Fruit fly (Drosophila melanogaster): ENCODE results near the gene S6KL.

DNA sequence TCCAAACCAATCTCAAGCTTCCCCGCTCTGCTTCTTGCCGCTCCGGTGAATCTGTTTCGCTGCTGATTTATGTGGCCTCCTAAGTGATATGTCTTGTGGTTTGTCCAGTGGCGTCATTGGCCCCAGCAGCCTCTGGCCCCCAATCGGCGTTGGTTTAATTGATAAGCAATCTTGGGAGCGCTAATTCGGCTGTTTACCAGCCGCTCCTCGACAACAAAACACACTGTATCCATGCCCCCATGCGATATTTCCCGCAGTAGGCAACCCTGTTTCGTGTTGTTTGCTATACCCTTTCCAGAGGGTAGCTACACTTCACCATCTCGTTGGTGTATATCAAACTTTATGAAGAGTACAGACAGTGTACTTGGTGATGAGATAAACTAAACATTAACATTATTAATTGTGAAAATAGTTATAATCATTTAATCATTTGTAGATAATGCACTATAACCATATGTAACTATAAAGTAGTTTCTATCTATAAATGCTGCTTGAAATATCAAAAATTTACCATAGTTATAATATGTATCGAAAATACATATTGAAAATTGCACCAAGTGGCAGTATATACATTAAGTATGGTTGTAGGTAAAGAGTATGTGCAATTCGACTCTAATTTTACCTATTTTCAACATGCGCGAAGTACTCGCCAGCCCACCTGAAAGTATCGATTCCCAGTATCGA is 60.2 kb downstream of the S6KL start, which contains the start of gene shop:
- peak; percentile 86 for TF ChIP-seq CG8301 (tag; optimal IDR thresholded peaks at IDR 0.05)
- peak; percentile 67 for TF ChIP-seq CG13204 (GFP tag; optimal IDR thresholded peaks at IDR 0.05)
- TF ChIP-seq rn (GFP tag; IDR thresholded peaks at IDR 0.05): no peak
- peak; percentile 75 for TF ChIP-seq Pif1B (GFP tag; optimal IDR thresholded peaks at IDR 0.05)
- peak; percentile 57 for TF ChIP-seq Ets98B (GFP tag; IDR thresholded peaks at IDR 0.05)
- TF ChIP-seq Pif1A (GFP tag; optimal IDR thresholded peaks at IDR 0.05): peak; percentile 76
- TF ChIP-seq EcR (GFP tag; optimal IDR thresholded peaks at IDR 0.05): no peak
- TF ChIP-seq CG9948 (tag; optimal IDR thresholded peaks at IDR 0.05): peak; percentile 83
- TF ChIP-seq CG10348 (GFP tag; IDR thresholded peaks at IDR 0.05): peak; percentile 38; the same call in 1 of the 2 replicates
- TF ChIP-seq CG15710 (tag; optimal IDR thresholded peaks at IDR 0.05): peak; percentile 87
- peak; percentile 25; the same call in 1 of the 3 replicates for TF ChIP-seq fd96Ca (GFP tag; IDR thresholded peaks at IDR 0.05)
- peak; percentile 86 for TF ChIP-seq CG34367 (tag; optimal IDR thresholded peaks at IDR 0.05)
- peak; percentile 89 for TF ChIP-seq CG8159 (tag; optimal IDR thresholded peaks at IDR 0.05)
- TF ChIP-seq D1 (tag; optimal IDR thresholded peaks at IDR 0.05): no peak
